Fruit fly (Drosophila melanogaster): ENCODE measurements around the gene cmb.

cmb gene

dm6 chr3L:13442400-13442799 is at the start of gene cmb:
cmb (plus strand) TSS chr3L:13442594.
- no peak for TF ChIP-seq CTCF (optimal IDR thresholded peaks at IDR 0.05)
- TF ChIP-seq CG8478 (optimal IDR thresholded peaks at IDR 0.05): no peak

DNA sequence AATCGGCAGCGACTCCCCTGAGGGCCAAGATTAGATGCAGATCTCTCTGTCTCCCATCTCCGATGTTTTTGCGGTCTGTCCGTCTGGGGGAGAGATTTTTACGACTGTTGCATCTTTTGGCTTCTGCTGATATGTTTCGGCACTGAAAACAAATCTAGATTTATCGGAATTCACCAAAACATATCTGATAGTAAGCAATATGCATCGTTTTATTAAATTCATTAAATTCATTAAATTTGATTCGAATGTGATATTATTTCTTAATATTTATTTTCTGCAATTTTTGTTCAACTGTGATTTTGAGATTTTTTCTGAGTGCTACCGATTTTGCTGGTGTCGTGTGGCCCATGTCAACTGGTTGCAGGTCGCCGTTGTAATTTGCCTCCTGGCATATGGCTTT is 48.9 kb upstream of the cmb start:
- no peak for TF ChIP-seq CG8478 (optimal IDR thresholded peaks at IDR 0.05)
- no peak for TF ChIP-seq CTCF (optimal IDR thresholded peaks at IDR 0.05)

DNA sequence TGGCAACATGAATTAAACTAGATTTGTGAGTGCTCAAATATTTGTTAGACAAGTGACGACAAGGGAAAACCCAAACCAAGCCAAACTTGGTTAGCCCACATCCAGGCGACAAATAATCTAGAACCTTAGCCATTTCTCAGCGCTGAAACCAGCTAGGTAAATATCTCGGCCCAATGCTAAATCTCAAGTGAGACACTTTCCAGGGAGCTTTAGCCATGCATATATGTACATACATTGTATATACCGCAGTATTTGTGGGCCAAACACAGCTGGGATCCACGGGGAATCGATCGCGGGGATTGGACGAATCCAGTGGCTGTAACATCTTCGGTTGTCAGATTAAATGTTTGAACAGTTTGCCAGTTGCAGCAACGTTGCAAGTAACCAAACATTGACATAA is 44.7 kb upstream of the cmb start:
- no peak for TF ChIP-seq CG8478 (optimal IDR thresholded peaks at IDR 0.05)
- TF ChIP-seq CTCF (optimal IDR thresholded peaks at IDR 0.05): no peak

DNA sequence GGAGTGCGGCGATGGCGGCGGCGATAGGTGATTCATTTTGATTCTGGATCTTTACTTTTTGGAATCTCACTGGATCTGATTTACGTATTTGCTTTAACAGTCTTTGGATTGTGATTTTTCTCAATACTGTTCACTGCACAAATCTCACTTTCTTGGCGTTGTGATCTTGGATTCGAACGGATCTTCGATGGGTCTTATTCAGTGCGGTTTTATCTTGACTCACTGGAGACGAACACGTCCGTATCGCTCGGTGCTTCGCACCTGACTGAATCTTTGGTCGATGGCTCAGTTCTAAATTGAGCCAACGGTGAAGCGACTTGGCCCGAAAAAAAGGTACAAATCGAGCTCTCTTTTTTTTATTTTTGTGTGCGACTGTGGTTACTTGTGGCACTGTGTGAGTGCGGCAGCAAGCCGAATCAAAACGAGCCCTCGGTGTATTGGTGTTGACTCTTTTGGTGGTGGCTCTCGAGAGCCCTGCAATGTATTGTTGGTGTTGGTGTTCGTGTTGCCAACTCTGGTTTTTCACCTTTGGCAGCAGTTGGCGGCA is 41.4 kb upstream of the cmb start, which contains the start of gene sens:
Gene sens (minus strand): TSS at position 254 of the 547 bp plus-strand sequence.
- TF ChIP-seq CTCF (optimal IDR thresholded peaks at IDR 0.05) (no peak), CG8478 (optimal IDR thresholded peaks at IDR 0.05) (no peak)

DNA sequence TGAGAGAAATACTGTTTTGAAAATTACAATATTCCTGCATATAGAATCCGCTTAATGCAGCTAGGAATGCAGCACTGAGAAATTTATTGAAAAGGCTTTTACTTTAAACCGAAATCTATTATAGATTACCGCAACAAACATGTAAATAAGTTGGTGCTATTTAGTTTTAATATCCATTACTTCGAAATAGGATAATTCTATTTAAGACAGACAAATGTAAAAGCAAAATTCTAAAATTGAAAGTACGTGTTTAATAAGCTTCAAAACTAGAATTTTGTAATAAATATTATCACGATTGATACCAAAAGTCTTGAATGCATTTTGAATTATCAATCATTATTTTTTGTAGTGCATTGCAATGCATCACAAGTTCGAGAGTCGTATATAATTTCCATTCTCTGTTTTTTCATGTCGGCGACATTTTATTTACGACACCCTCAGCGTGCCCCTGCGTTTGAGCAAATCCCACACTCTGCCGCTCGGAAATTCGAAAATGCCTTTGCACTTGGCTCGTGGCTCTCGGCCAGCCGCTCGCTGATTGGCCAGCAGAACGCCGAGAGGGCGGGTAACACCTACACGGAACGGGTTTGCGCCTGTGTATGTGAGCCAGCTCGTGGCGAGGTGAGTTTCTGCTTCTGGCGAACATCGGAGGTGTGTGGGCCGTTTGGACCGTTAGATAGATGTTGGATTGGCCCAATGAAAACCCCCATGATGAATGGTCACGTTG is 39.1 kb upstream of the cmb start:
- TF ChIP-seq CTCF (optimal IDR thresholded peaks at IDR 0.05): no peak
- no peak for TF ChIP-seq CG8478 (optimal IDR thresholded peaks at IDR 0.05)

- TF ChIP-seq CTCF (optimal IDR thresholded peaks at IDR 0.05) (no peak), CG8478 (optimal IDR thresholded peaks at IDR 0.05) (no peak)
These were observed 35.5 kb upstream of the cmb start for dm6 chr3L:13406873-13407272.

DNA sequence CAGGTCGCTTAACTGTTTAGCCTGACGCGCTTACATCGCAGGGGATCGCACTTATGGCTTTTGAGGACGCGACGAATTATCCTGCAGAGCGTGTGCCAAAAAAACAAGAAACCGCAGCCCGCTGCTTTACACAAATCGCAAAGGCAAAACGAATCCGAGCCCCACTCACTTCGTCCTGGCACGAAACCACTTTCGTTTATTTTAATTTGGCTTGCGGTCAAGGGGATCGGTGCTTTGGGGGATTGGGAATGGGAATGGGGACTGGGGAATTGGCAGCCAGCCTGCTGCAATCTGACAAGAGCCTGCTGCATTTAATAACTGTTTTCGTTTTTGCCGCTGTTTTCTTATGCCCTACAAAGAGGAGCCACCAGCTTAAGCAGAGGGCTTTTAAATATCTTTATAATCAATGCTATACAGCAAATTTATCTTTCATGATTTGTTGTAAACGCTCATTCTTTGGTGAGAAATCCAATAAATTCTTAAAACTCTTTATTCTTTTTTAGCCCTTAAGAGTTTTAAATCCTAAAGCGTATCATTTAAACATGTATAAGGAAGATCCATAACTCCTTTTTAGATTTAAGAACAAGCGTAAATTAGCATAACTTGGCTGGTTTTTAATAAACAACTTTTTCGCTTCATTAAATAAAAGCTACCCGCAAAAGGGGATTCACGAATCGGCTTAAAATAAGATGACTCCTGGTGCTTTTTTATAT is 32.4 kb upstream of the cmb start:
- TF ChIP-seq CTCF (optimal IDR thresholded peaks at IDR 0.05) (no peak), CG8478 (optimal IDR thresholded peaks at IDR 0.05) (no peak)

DNA sequence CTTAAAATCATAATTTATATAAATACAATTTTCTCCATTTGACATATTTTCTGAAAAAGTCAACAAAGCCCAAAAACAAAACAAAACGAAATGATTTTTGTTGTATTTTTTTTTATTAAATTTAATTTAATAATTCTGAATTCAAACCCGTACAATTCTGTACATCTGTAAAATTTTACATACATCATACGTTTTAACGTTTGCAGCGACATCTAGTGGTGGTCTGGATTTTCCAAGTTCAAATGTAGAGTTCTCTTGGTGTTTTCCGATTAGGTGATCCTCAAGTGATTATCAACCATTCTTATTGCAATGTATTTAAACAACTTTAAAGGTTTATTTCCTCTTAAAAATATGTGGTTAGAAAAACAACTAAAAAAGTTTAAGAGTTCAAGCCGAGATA is 31.4 kb upstream of the cmb start:
- peak; percentile 81 to 96 for TF ChIP-seq CTCF (optimal IDR thresholded peaks at IDR 0.05)
- TF ChIP-seq CG8478 (optimal IDR thresholded peaks at IDR 0.05): no peak

- no peak for TF ChIP-seq CTCF (optimal IDR thresholded peaks at IDR 0.05)
- no peak for TF ChIP-seq CG8478 (optimal IDR thresholded peaks at IDR 0.05)
These were observed 30.1 kb upstream of the cmb start, which contains the start of the genes CG10222 and flr for dm6 chr3L:13412200-13412885. CG10222 (minus strand) TSS chr3L:13412453. flr (plus strand) TSS chr3L:13412843.

DNA sequence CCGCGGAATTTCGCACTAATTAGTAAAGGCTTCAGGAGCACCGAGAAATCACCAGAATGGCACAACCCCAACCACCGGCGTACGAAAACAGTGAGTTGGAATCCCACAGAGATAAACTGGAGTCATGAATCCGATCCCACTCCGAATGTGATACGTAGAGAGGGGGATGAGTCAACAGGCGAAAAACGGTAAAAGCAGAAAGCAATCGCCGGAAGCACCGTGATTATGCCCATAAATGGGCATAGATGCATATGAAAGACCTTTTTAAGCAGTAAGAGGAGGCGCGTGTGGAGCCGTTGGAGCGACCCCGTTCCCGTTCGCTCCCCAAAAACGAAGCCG is 29.5 kb upstream of the cmb start:
- TF ChIP-seq CG8478 (optimal IDR thresholded peaks at IDR 0.05) (no peak), CTCF (optimal IDR thresholded peaks at IDR 0.05) (no peak)

DNA sequence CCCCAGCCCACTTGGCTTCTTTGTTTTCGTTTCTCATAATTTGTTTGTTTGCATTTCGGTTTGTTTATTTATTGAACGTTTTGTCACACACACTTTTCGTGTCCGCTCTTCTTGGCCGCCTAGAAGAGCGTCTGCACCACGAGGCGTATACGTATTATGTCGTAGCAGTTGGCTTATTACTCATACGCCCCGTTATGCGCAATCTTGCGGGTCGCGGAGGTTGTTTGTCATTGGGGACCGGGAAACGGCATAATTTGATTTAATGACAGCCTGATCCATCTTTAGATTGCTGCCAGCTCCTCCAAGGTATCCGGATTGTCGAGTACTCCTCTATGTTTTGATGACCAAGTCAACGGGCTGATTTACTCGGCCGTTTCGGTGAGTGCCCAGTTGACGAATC is 22.2 kb upstream of the cmb start:
- no peak for TF ChIP-seq CTCF (optimal IDR thresholded peaks at IDR 0.05)
- no peak for TF ChIP-seq CG8478 (optimal IDR thresholded peaks at IDR 0.05)

DNA sequence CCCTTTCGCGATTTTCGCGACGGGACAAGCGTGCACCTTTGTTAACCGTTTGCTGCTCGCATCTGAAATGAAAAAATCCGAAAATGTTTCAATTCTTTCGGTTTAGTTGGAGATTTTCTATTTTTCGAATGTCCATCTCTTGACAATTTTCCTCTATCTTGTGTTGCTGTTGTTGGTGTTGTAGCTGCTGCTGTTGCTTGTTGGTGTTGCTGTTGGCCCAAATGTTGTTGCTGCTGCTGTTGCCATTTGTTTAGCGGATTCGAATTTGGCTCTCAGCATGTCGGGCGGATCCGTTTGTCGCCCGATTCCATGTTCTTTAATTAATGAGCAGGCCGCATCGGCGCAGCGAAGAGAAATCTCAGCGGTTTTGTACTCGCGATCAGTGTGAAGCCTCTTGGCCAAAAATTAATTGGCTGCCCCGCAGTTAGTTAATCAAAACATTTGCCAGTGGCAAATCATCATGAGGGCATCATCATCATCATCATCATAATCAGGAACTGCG is 20.1 kb upstream of the cmb start, which contains the start of gene CG32121:
Gene CG32121 (minus strand): TSS at position 51 of the 502 bp plus-strand sequence.
- TF ChIP-seq CG8478 (optimal IDR thresholded peaks at IDR 0.05) (no peak), CTCF (optimal IDR thresholded peaks at IDR 0.05) (no peak)

DNA sequence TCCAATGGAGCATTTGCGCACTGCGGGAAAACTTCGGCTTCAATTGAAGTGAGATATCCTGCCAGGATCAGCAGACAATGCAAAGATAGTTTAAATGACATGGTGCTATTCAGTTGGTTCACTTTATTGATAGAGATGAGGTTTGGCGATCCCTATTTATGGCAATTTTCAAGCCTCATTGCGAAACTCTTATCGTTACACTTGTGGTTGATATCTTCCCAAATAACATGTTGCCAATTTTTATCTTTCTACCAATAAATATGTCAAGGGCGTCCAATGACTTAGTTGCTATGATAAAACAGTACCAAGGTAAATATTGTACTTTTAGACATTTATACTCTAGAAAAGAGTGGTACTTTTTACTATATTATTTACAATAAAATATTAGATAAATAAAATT is 18.3 kb upstream of the cmb start, which contains the start of gene CG33263:
Gene CG33263 (minus strand): TSS at position 101 of the 400 bp plus-strand sequence.
- TF ChIP-seq CTCF (optimal IDR thresholded peaks at IDR 0.05): no peak
- no peak for TF ChIP-seq CG8478 (optimal IDR thresholded peaks at IDR 0.05)

DNA sequence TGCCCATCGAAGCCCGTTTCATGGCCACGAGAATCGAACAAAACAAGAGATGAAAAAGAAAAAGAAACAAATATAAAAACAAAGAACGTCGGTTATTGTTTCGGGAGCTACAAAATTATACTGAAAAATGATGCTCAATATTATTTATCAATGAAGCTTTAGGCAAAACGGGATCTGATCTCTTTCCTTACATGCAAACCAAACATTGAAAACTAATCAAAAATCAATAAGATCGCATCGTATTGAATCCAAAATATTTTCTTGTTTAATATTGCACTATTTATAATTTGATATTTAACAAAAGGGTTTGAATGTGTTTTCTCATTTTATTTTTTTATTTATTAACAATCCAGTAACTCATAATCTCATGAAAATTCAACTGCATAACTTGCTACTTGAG is 16.8 kb upstream of the cmb start, which contains the start of gene CG14106:
Gene CG14106 (minus strand): TSS at position 101 of the 400 bp plus-strand sequence.
- TF ChIP-seq CG8478 (optimal IDR thresholded peaks at IDR 0.05) (no peak), CTCF (optimal IDR thresholded peaks at IDR 0.05) (no peak)

- TF ChIP-seq CG8478 (optimal IDR thresholded peaks at IDR 0.05) (no peak), CTCF (optimal IDR thresholded peaks at IDR 0.05) (no peak)
These were observed 15.8 kb upstream of the cmb start, which contains the start of gene CG14105 for dm6 chr3L:13426573-13426972. CG14105 (minus strand) TSS chr3L:13426673.

All from S2 (cell line).